4 worm cellular contexts compared by ENCODE assay signal in the genomic region with DNA sequence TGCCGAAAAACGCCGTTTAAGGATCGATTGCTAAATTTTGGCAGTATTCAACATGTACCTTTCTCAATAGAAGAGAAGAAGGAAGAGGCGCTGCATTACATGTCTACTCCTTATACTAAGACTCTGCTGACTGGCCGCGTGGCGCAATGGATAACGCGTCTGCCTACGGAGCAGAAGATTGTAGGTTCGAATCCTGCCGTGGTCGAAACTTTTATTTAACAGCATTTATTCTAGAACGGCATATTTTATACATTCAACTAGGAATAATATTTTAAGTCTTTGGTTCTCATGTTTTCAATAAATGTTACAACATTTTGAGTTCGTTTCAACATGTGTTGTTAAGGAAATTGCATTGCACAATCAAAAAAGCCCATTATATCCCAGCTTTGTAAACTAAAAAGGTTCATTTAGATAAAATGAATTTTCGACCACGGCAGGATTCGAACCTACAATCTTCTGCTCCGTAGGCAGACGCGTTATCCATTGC.
TF ChIP-seq lines count a peak whose summit lies in the region.
"Not testable (repeated sequence)": the region's sequence is repeated elsewhere in the genome, so short reads cannot be mapped to it uniquely, and the experiment has no call there.

No protein-coding gene starts in this region.

TF ChIP-seq in whole organism, L2 larva, 48 proteins besides CTCF, POLR2A, EP300 and RAD21:
- TF ChIP-seq ztf-4 (tag; optimal IDR thresholded peaks at IDR 0.05; lab: Kevin White, UChicago) (peak; percentile 14), C34F6.9 (tag; optimal IDR thresholded peaks at IDR 0.05; lab: Kevin White, UChicago) (peak; percentile 31), unc-55 (GFP tag; optimal IDR thresholded peaks at IDR 0.05; lab: Kevin White, UChicago) (peak; percentile 76), lin-13 (GFP tag; optimal IDR thresholded peaks at IDR 0.05; lab: Kevin White, UChicago) (peak; percentile 62), F13H6.1 (tag; optimal IDR thresholded peaks at IDR 0.05; lab: Kevin White, UChicago) (peak; percentile 53), lsy-2 (tag; optimal IDR thresholded peaks at IDR 0.05; lab: Kevin White, UChicago) (peak in 1 of 2 experiments; percentile 37), sma-9 (GFP tag; optimal IDR thresholded peaks at IDR 0.05; lab: Kevin White, UChicago) (peak; percentile 79), crh-2 (tag; optimal IDR thresholded peaks at IDR 0.05; lab: Kevin White, UChicago) (peak; percentile 74), egl-27 (tag; optimal IDR thresholded peaks at IDR 0.05; lab: Kevin White, UChicago) (peak; percentile 54), sma-3 (GFP tag; optimal IDR thresholded peaks at IDR 0.05; lab: Kevin White, UChicago) (peak; percentile 60), nhr-11 (tag; optimal IDR thresholded peaks at IDR 0.05; lab: Kevin White, UChicago) (peak; percentile 19), sem-4 (tag; optimal IDR thresholded peaks at IDR 0.05; lab: Kevin White, UChicago) (peak; percentile 32), nhr-21 (tag; optimal IDR thresholded peaks at IDR 0.05; lab: Kevin White, UChicago) (peak; percentile 59), nhr-129 (tag; optimal IDR thresholded peaks at IDR 0.05; lab: Kevin White, UChicago) (peak; percentile 54), fos-1 (tag; optimal IDR thresholded peaks at IDR 0.05; lab: Kevin White, UChicago) (peak; percentile 54)
- not testable (repeated sequence) for TF ChIP-seq sma-9 (tag; optimal IDR thresholded peaks at IDR 0.05; lab: Kevin White, UChicago)

TF ChIP-seq in whole organism, L4 larva, 104 proteins besides CTCF, POLR2A, EP300 and RAD21 (continues in another document):
- peak; percentile 57 for TF ChIP-seq ztf-7 (tag; optimal IDR thresholded peaks at IDR 0.05; lab: Kevin White, UChicago)
- TF ChIP-seq lim-7 (GFP tag; IDR thresholded peaks at IDR 0.05; lab: Robert Waterston, UW), result peak; percentile 83
- TF ChIP-seq lir-3 (tag; optimal IDR thresholded peaks at IDR 0.05; lab: Kevin White, UChicago), result peak; percentile 44
- TF ChIP-seq zip-2 (tag; optimal IDR thresholded peaks at IDR 0.05; lab: Kevin White, UChicago), result peak; percentile 62
- peak; percentile 73; the same call in 1 of the 2 replicates for TF ChIP-seq nhr-42 (GFP tag; IDR thresholded peaks at IDR 0.05; lab: Robert Waterston, UW)
- peak; percentile 66 for TF ChIP-seq T20F7.1 (GFP tag; optimal IDR thresholded peaks at IDR 0.05; lab: Kevin White, UChicago)
- TF ChIP-seq duxl-1 (tag; optimal IDR thresholded peaks at IDR 0.05; lab: Kevin White, UChicago; ENCODE audit: poor library complexity), result peak; percentile 60
- 0 out of 2 replicates have a peak, but pooled peaks have one; percentile 24 for TF ChIP-seq Y105C5A.15 (GFP tag; IDR thresholded peaks at IDR 0.05; lab: Robert Waterston, UW)
- peak; percentile 90 for TF ChIP-seq egl-43 (GFP tag; IDR thresholded peaks at IDR 0.05; lab: Robert Waterston, UW)
- peak; percentile 68; the same call in 1 of the 2 replicates for TF ChIP-seq Y48G9A.11 (GFP tag; IDR thresholded peaks at IDR 0.05; lab: Robert Waterston, UW)
- peak; percentile 49; the same call in 1 of the 2 replicates for TF ChIP-seq arid-1 (GFP tag; conservative IDR thresholded peaks at IDR 0.05; lab: Robert Waterston, UW)
- peak; percentile 80 for TF ChIP-seq mep-1 (tag; optimal IDR thresholded peaks at IDR 0.05; lab: Kevin White, UChicago)
- peak; percentile 42 for TF ChIP-seq unc-130 (GFP tag; optimal IDR thresholded peaks at IDR 0.05; lab: Kevin White, UChicago)
- TF ChIP-seq T26A8.4 (GFP tag; IDR thresholded peaks at IDR 0.05; lab: Robert Waterston, UW), result peak; percentile 82
- 0 out of 2 replicates have a peak, but pooled peaks have one; percentile 29 for TF ChIP-seq lin-29 (GFP tag; IDR thresholded peaks at IDR 0.05; lab: Robert Waterston, UW)
- TF ChIP-seq ceh-44 (GFP tag; IDR thresholded peaks at IDR 0.05; lab: Robert Waterston, UW), result peak; percentile 81; the same call in 1 of the 2 replicates
- peak; percentile 32 for TF ChIP-seq nhr-28 (tag; optimal IDR thresholded peaks at IDR 0.05; lab: Kevin White, UChicago)
- TF ChIP-seq lin-13 (GFP tag; optimal IDR thresholded peaks at IDR 0.05; lab: Kevin White, UChicago), result peak; percentile 22
- peak; percentile 45 for TF ChIP-seq Y5F2A.4 (GFP tag; optimal IDR thresholded peaks at IDR 0.05; lab: Kevin White, UChicago)
- TF ChIP-seq hmg-1.1 (GFP tag; IDR thresholded peaks at IDR 0.05; lab: Robert Waterston, UW), result peak; percentile 83
- TF ChIP-seq spr-1 (tag; optimal IDR thresholded peaks at IDR 0.05; lab: Kevin White, UChicago), result peak; percentile 47

TF ChIP-seq in whole organism, late embryonic, 69 proteins besides CTCF, POLR2A, EP300 and RAD21 (continues in another document):
- TF ChIP-seq ttx-3 (tag; optimal IDR thresholded peaks at IDR 0.05; lab: Kevin White, UChicago) (peak; percentile 77), dmd-4 (tag; optimal IDR thresholded peaks at IDR 0.05; lab: Kevin White, UChicago; ENCODE audit: borderline replicate concordance) (peak; percentile 68), eyg-1 (tag; optimal IDR thresholded peaks at IDR 0.05; lab: Kevin White, UChicago) (peak; percentile 9), tbx-2 (tag; optimal IDR thresholded peaks at IDR 0.05; lab: Kevin White, UChicago) (peak; percentile 61), ceh-14 (tag; optimal IDR thresholded peaks at IDR 0.05; lab: Kevin White, UChicago) (peak; percentile 68), ref-2 (tag; optimal IDR thresholded peaks at IDR 0.05; lab: Kevin White, UChicago) (peak; percentile 68), Y22D7AL.16 (tag; optimal IDR thresholded peaks at IDR 0.05; lab: Kevin White, UChicago) (peak; percentile 68), ceh-31 (tag; optimal IDR thresholded peaks at IDR 0.05; lab: Kevin White, UChicago) (peak; percentile 57), rnt-1 (tag; optimal IDR thresholded peaks at IDR 0.05; lab: Kevin White, UChicago) (peak; percentile 21), ceh-19 (GFP tag; optimal IDR thresholded peaks at IDR 0.05; lab: Kevin White, UChicago) (peak; percentile 69), npax-4 (tag; optimal IDR thresholded peaks at IDR 0.05; lab: Kevin White, UChicago) (peak; percentile 7), dve-1 (tag; optimal IDR thresholded peaks at IDR 0.05; lab: Kevin White, UChicago) (peak; percentile 41), unc-3 (GFP tag; conservative IDR thresholded peaks at IDR 0.05; lab: Robert Waterston, UW) (peak; percentile 77), unc-3 (tag; optimal IDR thresholded peaks at IDR 0.05; lab: Kevin White, UChicago) (peak; percentile 21), ceh-45 (GFP tag; IDR thresholded peaks at IDR 0.05; lab: Robert Waterston, UW) (0 out of 2 replicates have a peak, but pooled peaks have one; percentile 27), hlh-6 (tag; optimal IDR thresholded peaks at IDR 0.05; lab: Kevin White, UChicago) (peak; percentile 56), ceh-48 (tag; optimal IDR thresholded peaks at IDR 0.05; lab: Kevin White, UChicago) (peak; percentile 63), sdc-2 (tag; optimal IDR thresholded peaks at IDR 0.05; lab: Kevin White, UChicago) (peak; percentile 83), odd-2 (tag; optimal IDR thresholded peaks at IDR 0.05; lab: Kevin White, UChicago) (peak; percentile 42), fkh-6 (tag; optimal IDR thresholded peaks at IDR 0.05; lab: Kevin White, UChicago) (peak; percentile 68), zip-5 (tag; optimal IDR thresholded peaks at IDR 0.05; lab: Kevin White, UChicago) (peak; percentile 41), che-1 (tag; optimal IDR thresholded peaks at IDR 0.05; lab: Kevin White, UChicago) (peak; percentile 77), F13H6.1 (tag; optimal IDR thresholded peaks at IDR 0.05; lab: Kevin White, UChicago) (peak; percentile 42), pag-3 (tag; optimal IDR thresholded peaks at IDR 0.05; lab: Kevin White, UChicago; ENCODE audit: borderline replicate concordance) (peak; percentile 24)

TF ChIP-seq in whole organism, mixed stage, embryonic, 35 proteins besides CTCF, POLR2A, EP300 and RAD21:
- TF ChIP-seq elt-1 (tag; optimal IDR thresholded peaks at IDR 0.05; lab: Kevin White, UChicago; ENCODE audit: borderline replicate concordance, insufficient read depth) (peak; percentile 22), sptf-1 (tag; optimal IDR thresholded peaks at IDR 0.05; lab: Kevin White, UChicago) (peak; percentile 82), unc-120 (tag; optimal IDR thresholded peaks at IDR 0.05; lab: Kevin White, UChicago; ENCODE audit: poor library complexity, severe bottlenecking) (peak; percentile 64), ces-1 (GFP tag; optimal IDR thresholded peaks at IDR 0.05; lab: Kevin White, UChicago) (peak; percentile 23), pha-4 (tag; optimal IDR thresholded peaks at IDR 0.05; lab: Kevin White, UChicago) (peak; percentile 53), bed-3 (GFP tag; optimal IDR thresholded peaks at IDR 0.05; lab: Kevin White, UChicago) (peak; percentile 65), cnd-1 (tag; optimal IDR thresholded peaks at IDR 0.05; lab: Kevin White, UChicago) (peak; percentile 81), drap-1 (GFP tag; optimal IDR thresholded peaks at IDR 0.05; lab: Kevin White, UChicago) (peak; percentile 86), lin-32 (GFP tag; optimal IDR thresholded peaks at IDR 0.05; lab: Kevin White, UChicago) (peak; percentile 60), ceh-83 (GFP tag; optimal IDR thresholded peaks at IDR 0.05; lab: Kevin White, UChicago) (peak; percentile 88), unc-62 (GFP tag; optimal IDR thresholded peaks at IDR 0.05; lab: Kevin White, UChicago) (peak; percentile 38), M03D4.4 (tag; optimal IDR thresholded peaks at IDR 0.05; lab: Kevin White, UChicago) (peak; percentile 84), ceh-43 (GFP tag; optimal IDR thresholded peaks at IDR 0.05; lab: Kevin White, UChicago) (peak; percentile 29), tbx-8 (GFP tag; optimal IDR thresholded peaks at IDR 0.05; lab: Kevin White, UChicago) (peak; percentile 49), ham-2 (GFP tag; optimal IDR thresholded peaks at IDR 0.05; lab: Kevin White, UChicago) (peak; percentile 59), sem-2 (GFP tag; optimal IDR thresholded peaks at IDR 0.05; lab: Kevin White, UChicago) (peak; percentile 70), mls-2 (tag; optimal IDR thresholded peaks at IDR 0.05; lab: Kevin White, UChicago) (peak; percentile 81), mep-1 (tag; optimal IDR thresholded peaks at IDR 0.05; lab: Kevin White, UChicago) (peak; percentile 28), flh-1 (GFP tag; optimal IDR thresholded peaks at IDR 0.05; lab: Kevin White, UChicago) (peak; percentile 21)
